Fruit fly (Drosophila melanogaster) S2 (cell line): ENCODE results near the gene CG6923.

Source experiments
- CG8478 ChIP-seq: fragments of >200 bp; optimal IDR thresholded peaks from 2 replicates; lab custom pipeline; 2018
- CTCF ChIP-seq, 2 experiments: fragments of >200 bp; optimal IDR thresholded peaks; 2 replicates each; lab custom pipeline; 2018

The CG6923 gene

dm6 chr3R:11772181-11772827, 22.5 kb upstream of the CG6923 start:
- TF ChIP-seq CG8478 (lab: Kevin White, UChicago) (no peak), CTCF (optimal IDR thresholded peaks at IDR 0.05; lab: Kevin White, UChicago) (no peak)

dm6 chr3R:11771492-11771891, 21.7 kb upstream of the CG6923 start:
- TF ChIP-seq CTCF (optimal IDR thresholded peaks at IDR 0.05; lab: Kevin White, UChicago) (no peak), CG8478 (lab: Kevin White, UChicago) (no peak)

dm6 chr3R:11770733-11771132, 20.9 kb upstream of the CG6923 start:
- no peak for TF ChIP-seq CTCF (optimal IDR thresholded peaks at IDR 0.05; lab: Kevin White, UChicago)
- no peak for TF ChIP-seq CG8478 (lab: Kevin White, UChicago)

dm6 chr3R:11764279-11764880, 14.6 kb upstream of the CG6923 start, which contains the start of gene Lk6:
Gene Lk6 (minus strand): TSS chr3R:11764457.
- TF ChIP-seq CTCF (optimal IDR thresholded peaks at IDR 0.05; lab: Kevin White, UChicago) (peak; percentile 85 to 90), CG8478 (lab: Kevin White, UChicago) (no peak)

dm6 chr3R:11763494-11764278, 13.9 kb upstream of the CG6923 start:
- TF ChIP-seq CTCF (optimal IDR thresholded peaks at IDR 0.05; lab: Kevin White, UChicago) = no peak
- TF ChIP-seq CG8478 (lab: Kevin White, UChicago) = no peak

- TF ChIP-seq CG8478 (lab: Kevin White, UChicago) = no peak
- no peak for TF ChIP-seq CTCF (optimal IDR thresholded peaks at IDR 0.05; lab: Kevin White, UChicago)
These were observed 12.7 kb upstream of the CG6923 start for dm6 chr3R:11762500-11762899.

- TF ChIP-seq CG8478 (lab: Kevin White, UChicago) (no peak), CTCF (optimal IDR thresholded peaks at IDR 0.05; lab: Kevin White, UChicago) (no peak)
These were observed 11.9 kb upstream of the CG6923 start for dm6 chr3R:11761718-11762117.

- no peak for TF ChIP-seq CG8478 (lab: Kevin White, UChicago)
- no peak for TF ChIP-seq CTCF (optimal IDR thresholded peaks at IDR 0.05; lab: Kevin White, UChicago)
These were observed 11.0 kb upstream of the CG6923 start for dm6 chr3R:11760669-11761387.

dm6 chr3R:11759971-11760370, 10.1 kb upstream of the CG6923 start:
- TF ChIP-seq CTCF (optimal IDR thresholded peaks at IDR 0.05; lab: Kevin White, UChicago) (no peak), CG8478 (lab: Kevin White, UChicago) (no peak)

dm6 chr3R:11759185-11759731, 9.4 kb upstream of the CG6923 start:
- no peak for TF ChIP-seq CG8478 (lab: Kevin White, UChicago)

dm6 chr3R:11758507-11759184, 8.8 kb upstream of the CG6923 start:
- no peak for TF ChIP-seq CG8478 (lab: Kevin White, UChicago)
- no peak for TF ChIP-seq CTCF (optimal IDR thresholded peaks at IDR 0.05; lab: Kevin White, UChicago)

- TF ChIP-seq CTCF (optimal IDR thresholded peaks at IDR 0.05; lab: Kevin White, UChicago) (no peak), CG8478 (lab: Kevin White, UChicago) (no peak)
These were observed 8.3 kb upstream of the CG6923 start for dm6 chr3R:11758160-11758506.

- TF ChIP-seq CG8478 (lab: Kevin White, UChicago) (no peak), CTCF (optimal IDR thresholded peaks at IDR 0.05; lab: Kevin White, UChicago) (no peak)
These were observed 7.5 kb upstream of the CG6923 start for dm6 chr3R:11757197-11757856.
